Fruit fly (Drosophila melanogaster): ENCODE data around the gene RpLP0.

DNA sequence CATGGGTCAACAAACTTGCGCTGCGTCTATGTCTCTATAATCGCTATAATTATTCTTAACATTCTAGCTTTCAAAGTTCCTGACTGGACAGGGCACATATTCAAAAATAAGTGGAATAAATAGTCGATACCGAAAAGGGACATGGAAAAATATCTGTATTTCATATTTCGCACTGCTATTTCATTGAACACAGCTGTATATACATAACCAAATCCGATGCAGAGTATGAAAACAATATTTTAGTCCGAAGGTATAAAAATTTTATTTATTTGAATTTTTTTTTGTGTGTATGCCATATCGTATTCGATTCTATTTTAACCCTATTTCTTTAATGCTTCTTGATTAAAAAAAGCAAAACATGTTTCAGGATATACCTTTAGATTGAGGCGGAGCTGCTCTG lies 2.8 kb upstream of the RpLP0 start:
- TF ChIP-seq Sin3A (optimal IDR thresholded peaks at IDR 0.05) (no peak), insv (optimal IDR thresholded peaks at IDR 0.05) (no peak), h (optimal IDR thresholded peaks at IDR 0.05) (no peak), Myc (optimal IDR thresholded peaks at IDR 0.05) (no peak), psq (optimal IDR thresholded peaks at IDR 0.05) (no peak), ttk (optimal IDR thresholded peaks at IDR 0.05) (no peak)
